Worm (Caenorhabditis elegans): ENCODE measurements around the gene mel-32.

Gene mel-32

DNA sequence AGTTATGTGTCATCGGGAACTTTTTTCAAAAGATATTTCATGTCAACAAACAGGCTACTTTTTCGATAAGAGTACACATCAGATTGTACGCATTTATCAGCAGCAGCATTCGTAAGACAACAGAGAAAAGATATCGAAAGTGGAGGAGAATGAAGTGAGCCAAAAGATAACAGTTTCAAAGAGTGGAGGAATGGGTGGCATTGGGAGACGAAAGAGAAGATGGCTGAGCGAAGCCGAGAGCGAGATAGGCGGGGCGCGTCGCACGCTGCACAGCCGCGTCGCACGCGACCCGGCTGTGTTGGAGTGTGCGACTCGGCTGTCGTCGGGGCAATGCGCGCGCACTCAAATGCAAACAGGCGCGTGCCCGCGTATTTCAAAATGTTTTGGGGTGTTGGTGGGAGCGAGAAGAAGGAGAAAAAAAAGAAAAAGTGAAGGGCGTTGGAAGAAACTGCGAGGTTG, 21.3 kb upstream of the mel-32 start (continued):
- peak; percentile 89 for TF ChIP-seq hmg-1.1 (GFP tag; IDR thresholded peaks at IDR 0.05)
- TF ChIP-seq hlh-30 (tag; optimal IDR thresholded peaks at IDR 0.05; ENCODE audit: insufficient read depth) = peak; percentile 95
- no peak for TF ChIP-seq aly-2 (tag; optimal IDR thresholded peaks at IDR 0.05)
- peak; percentile 91 for TF ChIP-seq mep-1 (tag; optimal IDR thresholded peaks at IDR 0.05)
- TF ChIP-seq rbr-2 (tag; optimal IDR thresholded peaks at IDR 0.05) = peak; percentile 93
- peak; percentile 92 for TF ChIP-seq T26A8.4 (GFP tag; IDR thresholded peaks at IDR 0.05)
- TF ChIP-seq dmd-6 (GFP tag; IDR thresholded peaks at IDR 0.05) = peak; percentile 95
- TF ChIP-seq mdt-29 (GFP tag; IDR thresholded peaks at IDR 0.05) = peak; percentile 85
- no peak for TF ChIP-seq lin-15B (tag; optimal IDR thresholded peaks at IDR 0.05)
- TF ChIP-seq F49E8.2 (tag; optimal IDR thresholded peaks at IDR 0.05; ENCODE audit: borderline replicate concordance) = no peak
- TF ChIP-seq saeg-2 (GFP tag; IDR thresholded peaks at IDR 0.05) = peak; percentile 70; the same call in 1 of the 2 replicates
- no peak for TF ChIP-seq zag-1 (tag; optimal IDR thresholded peaks at IDR 0.05)
- TF ChIP-seq dpl-1 (GFP tag; optimal IDR thresholded peaks at IDR 0.05) = peak; percentile 75
- peak; percentile 77 for TF ChIP-seq spr-1 (tag; optimal IDR thresholded peaks at IDR 0.05)
- TF ChIP-seq hlh-11 (tag; optimal IDR thresholded peaks at IDR 0.05) = peak; percentile 97
- peak; percentile 96 for TF ChIP-seq pqm-1 (tag; optimal IDR thresholded peaks at IDR 0.05)
- TF ChIP-seq gei-8 (GFP tag; optimal IDR thresholded peaks at IDR 0.05) = peak; percentile 86
- TF ChIP-seq egl-27 (tag; optimal IDR thresholded peaks at IDR 0.05) = no peak
- TF ChIP-seq dmd-8 (GFP tag; IDR thresholded peaks at IDR 0.05) = peak; percentile 88
- TF ChIP-seq ztf-7 (tag; optimal IDR thresholded peaks at IDR 0.05) = no peak
- TF ChIP-seq unc-39 (tag; optimal IDR thresholded peaks at IDR 0.05) = no peak
- peak; percentile 7 for TF ChIP-seq unc-130 (GFP tag; optimal IDR thresholded peaks at IDR 0.05)

DNA sequence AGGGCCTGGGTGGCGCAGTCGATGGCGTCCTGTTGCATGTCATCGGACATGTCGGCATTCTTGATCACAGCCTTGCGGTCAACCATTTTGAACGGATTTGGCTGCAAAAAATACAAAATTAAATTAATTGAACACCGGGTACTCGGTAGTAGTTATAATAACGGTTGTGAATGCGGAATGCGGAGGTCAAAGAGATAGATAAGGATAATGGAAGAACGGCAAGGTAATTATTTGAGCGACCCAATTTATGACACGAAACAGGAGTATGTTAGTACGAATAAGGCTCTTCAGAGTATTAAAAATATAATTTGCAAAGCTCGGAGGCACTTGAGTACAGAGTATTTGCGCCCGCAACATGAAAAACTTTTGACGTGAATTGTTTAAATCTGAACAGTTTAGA, 20.9 kb upstream of the mel-32 start, which contains the start of gene dlc-1:
Gene dlc-1 (minus strand): TSS at position 101 of the 400 bp plus-strand sequence.
- TF ChIP-seq skn-1 (tag; optimal IDR thresholded peaks at IDR 0.05) (no peak), ztf-7 (tag; optimal IDR thresholded peaks at IDR 0.05) (no peak), zfp-3 (GFP tag; conservative IDR thresholded peaks at IDR 0.05) (0 out of 2 replicates have a peak, but pooled peaks have one; percentile 2)

DNA sequence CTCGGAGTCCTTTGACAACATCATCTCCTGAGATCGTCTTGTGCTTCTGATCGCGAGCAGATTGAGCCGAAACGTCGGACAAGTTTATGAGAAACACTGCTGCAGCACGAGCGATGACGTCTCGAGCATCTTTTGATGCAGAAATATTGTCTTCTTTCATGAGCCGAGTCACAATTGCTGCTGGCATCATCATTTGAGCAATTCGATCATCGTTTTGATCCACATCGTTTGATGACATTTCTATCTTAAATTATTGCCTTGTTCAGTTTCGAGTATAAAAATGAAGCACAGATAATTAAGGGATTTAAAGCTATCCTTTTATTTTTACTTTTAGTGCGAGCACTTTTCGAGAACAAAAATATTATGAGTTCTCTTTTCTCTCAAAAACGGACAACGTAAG, 19.8 kb upstream of the mel-32 start, which contains the start of gene T26A5.8:
Gene T26A5.8 (minus strand): TSS at position 247 of the 400 bp plus-strand sequence.
- TF ChIP-seq snpc-1.2 (GFP tag; IDR thresholded peaks at IDR 0.05) = 0 out of 2 replicates have a peak, but pooled peaks have one; percentile 28
- TF ChIP-seq set-16 (GFP tag; IDR thresholded peaks at IDR 0.05) = no peak
- TF ChIP-seq arid-1 (GFP tag; conservative IDR thresholded peaks at IDR 0.05) = no peak
- TF ChIP-seq tra-1 (GFP tag; IDR thresholded peaks at IDR 0.05) = no peak
- TF ChIP-seq lin-15B (tag; optimal IDR thresholded peaks at IDR 0.05) = no peak
- TF ChIP-seq sdz-12 (GFP tag; optimal IDR thresholded peaks at IDR 0.05) = no peak
- peak; percentile 61 for TF ChIP-seq mep-1 (tag; optimal IDR thresholded peaks at IDR 0.05)
- TF ChIP-seq nhr-77 (tag; optimal IDR thresholded peaks at IDR 0.05) = no peak
- peak; percentile 60 for TF ChIP-seq lin-38 (GFP tag; IDR thresholded peaks at IDR 0.05)
- TF ChIP-seq daf-16 (GFP tag; optimal IDR thresholded peaks at IDR 0.05) = peak in 1 of 2 experiments; percentile 13
- TF ChIP-seq daf-16 (tag; optimal IDR thresholded peaks at IDR 0.05) = peak; percentile 28
- TF ChIP-seq spr-1 (tag; optimal IDR thresholded peaks at IDR 0.05) = peak; percentile 20
- no peak for TF ChIP-seq ces-1 (GFP tag; optimal IDR thresholded peaks at IDR 0.05)
- 0 out of 2 replicates have a peak, but pooled peaks have one; percentile 7 for TF ChIP-seq lin-1 (GFP tag; IDR thresholded peaks at IDR 0.05)
- no peak for TF ChIP-seq hif-1 (tag; optimal IDR thresholded peaks at IDR 0.05)
- TF ChIP-seq dpl-1 (GFP tag; optimal IDR thresholded peaks at IDR 0.05) = no peak
- TF ChIP-seq ceh-44 (GFP tag; IDR thresholded peaks at IDR 0.05) = no peak
- no peak for TF ChIP-seq nhr-10 (tag; optimal IDR thresholded peaks at IDR 0.05)
- TF ChIP-seq hlh-30 (tag; optimal IDR thresholded peaks at IDR 0.05; ENCODE audit: insufficient read depth) = no peak
- no peak for TF ChIP-seq egl-27 (tag; optimal IDR thresholded peaks at IDR 0.05)
- TF ChIP-seq F26F4.8 (GFP tag; conservative IDR thresholded peaks at IDR 0.05) = no peak
- no peak for TF ChIP-seq ceh-28 (tag; optimal IDR thresholded peaks at IDR 0.05)
- no peak for TF ChIP-seq ZK546.5 (tag; optimal IDR thresholded peaks at IDR 0.05)
- no peak for TF ChIP-seq nhr-11 (tag; optimal IDR thresholded peaks at IDR 0.05)
- TF ChIP-seq snpc-4 (tag; optimal IDR thresholded peaks at IDR 0.05) = no peak
- no peak for TF ChIP-seq dmd-9 (GFP tag; IDR thresholded peaks at IDR 0.05)
- peak; percentile 14 for TF ChIP-seq Y5F2A.4 (GFP tag; optimal IDR thresholded peaks at IDR 0.05)
- TF ChIP-seq daf-12 (tag; optimal IDR thresholded peaks at IDR 0.05) = no peak
- TF ChIP-seq cey-2 (tag; optimal IDR thresholded peaks at IDR 0.05; ENCODE audit: borderline replicate concordance, insufficient read depth) = no peak
- TF ChIP-seq nhr-41 (GFP tag; IDR thresholded peaks at IDR 0.05) = no peak
- TF ChIP-seq dmd-6 (GFP tag; IDR thresholded peaks at IDR 0.05) = 0 out of 2 replicates have a peak, but pooled peaks have one; percentile 18
